Fruit fly (Drosophila melanogaster): Measurements from ENCODE around the gene CG32085.

Gene CG32085

DNA sequence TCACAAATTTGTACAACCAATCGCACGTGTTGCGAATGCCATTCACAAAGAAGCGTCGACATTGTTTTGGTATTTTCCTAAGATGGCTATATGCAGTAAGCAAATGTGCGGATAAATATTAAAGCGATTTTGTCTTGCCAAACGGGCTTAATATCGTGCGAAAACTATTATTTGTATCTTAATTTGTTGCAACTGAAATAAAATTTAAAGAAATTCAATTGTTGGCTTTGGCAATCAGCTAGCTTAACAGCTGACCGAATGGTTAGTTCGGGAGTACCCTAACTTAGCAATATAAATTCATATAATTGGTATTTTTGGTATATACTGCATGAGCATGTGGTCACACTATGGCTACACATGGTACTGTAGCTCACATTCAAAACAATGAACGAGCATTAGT lies 31.7 kb downstream of the CG32085 start, which contains the start of the genes RIOK1 and Polr3H (continued):
- TF ChIP-seq lbe (GFP tag; optimal IDR thresholded peaks at IDR 0.05) (no peak), so (GFP tag; IDR thresholded peaks at IDR 0.05) (no peak), CG7357 (GFP tag; IDR thresholded peaks at IDR 0.05) (no peak), grau (tag; optimal IDR thresholded peaks at IDR 0.05) (no peak), CG4404 (GFP tag; IDR thresholded peaks at IDR 0.05) (peak; percentile 24; the same call in 1 of the 2 replicates), Med (GFP tag) (peak; percentile 97), eyg (GFP tag; optimal IDR thresholded peaks at IDR 0.05) (peak; percentile 18), CG11085 (GFP tag; IDR thresholded peaks at IDR 0.05) (no peak), fd102C (GFP tag; optimal IDR thresholded peaks at IDR 0.05) (no peak), CG2116 (GFP tag; optimal IDR thresholded peaks at IDR 0.05) (peak; percentile 53), luna (GFP tag; optimal IDR thresholded peaks at IDR 0.05) (no peak), CG10147 (GFP tag; optimal IDR thresholded peaks at IDR 0.05) (no peak), lov (optimal IDR thresholded peaks at IDR 0.05) (no peak), lov (GFP tag; IDR thresholded peaks at IDR 0.05) (no peak), insv (GFP tag; optimal IDR thresholded peaks at IDR 0.05) (no peak), CG3407 (GFP tag; optimal IDR thresholded peaks at IDR 0.05) (no peak), vvl (GFP tag; IDR thresholded peaks at IDR 0.05) (peak; percentile 64; the same call in 1 of the 2 replicates), Bteb2 (GFP tag; optimal IDR thresholded peaks at IDR 0.05) (peak; percentile 73), slbo (GFP tag; IDR thresholded peaks at IDR 0.05) (peak; percentile 72), CG12299 (tag; optimal IDR thresholded peaks at IDR 0.05) (no peak), p53 (GFP tag; optimal IDR thresholded peaks at IDR 0.05) (peak; percentile 35), fd96Cb (tag; optimal IDR thresholded peaks at IDR 0.05) (peak; percentile 35), CG9876 (GFP tag; optimal IDR thresholded peaks at IDR 0.05) (peak; percentile 30), Lim3 (GFP tag; IDR thresholded peaks at IDR 0.05) (no peak), Elba2 (GFP tag; optimal IDR thresholded peaks at IDR 0.05) (peak; percentile 30), CG17328 (GFP tag; IDR thresholded peaks at IDR 0.05) (peak; percentile 68), jumu (GFP tag; optimal IDR thresholded peaks at IDR 0.05) (peak; percentile 38), ssp (GFP tag; IDR thresholded peaks at IDR 0.05) (0 out of 2 replicates have a peak, but pooled peaks have one; percentile 40), bcd (GFP tag; optimal IDR thresholded peaks at IDR 0.05) (peak; percentile 55), fu2 (GFP tag; optimal IDR thresholded peaks at IDR 0.05) (peak; percentile 66), CG8290 (GFP tag; optimal IDR thresholded peaks at IDR 0.05) (peak; percentile 31), CG8290 (tag; optimal IDR thresholded peaks at IDR 0.05) (no peak), sug (tag; optimal IDR thresholded peaks at IDR 0.05) (no peak), ken (GFP tag; IDR thresholded peaks at IDR 0.05) (peak; percentile 43; the same call in 1 of the 3 replicates), slp2 (GFP tag; optimal IDR thresholded peaks at IDR 0.05) (peak; percentile 46), sr (GFP tag; IDR thresholded peaks at IDR 0.05) (no peak), CG16779 (GFP tag; IDR thresholded peaks at IDR 0.05) (no peak), gcm (GFP tag; optimal IDR thresholded peaks at IDR 0.05) (no peak), gsb (GFP tag; IDR thresholded peaks at IDR 0.05) (no peak), Gug (GFP tag; IDR thresholded peaks at IDR 0.05) (peak; percentile 51; the same call in 3 of the 4 replicates), CG15514 (GFP tag; optimal IDR thresholded peaks at IDR 0.05) (peak; percentile 71), CG17802 (tag; optimal IDR thresholded peaks at IDR 0.05) (peak; percentile 48), abd-A (tag; optimal IDR thresholded peaks at IDR 0.05) (no peak), CG15696 (tag; optimal IDR thresholded peaks at IDR 0.05) (peak; percentile 4), CG8089 (GFP tag; optimal IDR thresholded peaks at IDR 0.05) (peak; percentile 40)

Measured in whole organism, embryonic.